Worm (Caenorhabditis elegans) whole organism, L4 larva: Measurements from ENCODE around the gene lmd-5.
A peak's percentile ranks its signal among the peaks of the same experiment; 100 is the strongest.

Experiments used
- arid-1 ChIP-seq: fragments of 200-800 bp; sonication (Bioruptor generic); conservative IDR thresholded peaks from 2 replicates; pipeline ENCODE4 v1.3.6; 2022; ENCODE audit warnings: missing genetic modification reagents, missing genetic modification characterization, missing compliant biosample characterization
- fkh-10 ChIP-seq: fragments of 150-350 bp; optimal IDR thresholded peaks from 2 replicates; lab custom pipeline; 2014; ENCODE audit warnings: missing biosample characterization, missing genetic modification reagents, missing genetic modification characterization
- lsy-2 ChIP-seq, 2 experiments: fragments of 150-350 bp in 1 of 2; sonication (generic microtip) in 1 of 2; optimal IDR thresholded peaks; 2 replicates each; lab custom pipeline; 2014 to 2017; ENCODE audit warnings: missing biosample characterization in 2 of 2, missing genetic modification characterization in 2 of 2

DNA sequence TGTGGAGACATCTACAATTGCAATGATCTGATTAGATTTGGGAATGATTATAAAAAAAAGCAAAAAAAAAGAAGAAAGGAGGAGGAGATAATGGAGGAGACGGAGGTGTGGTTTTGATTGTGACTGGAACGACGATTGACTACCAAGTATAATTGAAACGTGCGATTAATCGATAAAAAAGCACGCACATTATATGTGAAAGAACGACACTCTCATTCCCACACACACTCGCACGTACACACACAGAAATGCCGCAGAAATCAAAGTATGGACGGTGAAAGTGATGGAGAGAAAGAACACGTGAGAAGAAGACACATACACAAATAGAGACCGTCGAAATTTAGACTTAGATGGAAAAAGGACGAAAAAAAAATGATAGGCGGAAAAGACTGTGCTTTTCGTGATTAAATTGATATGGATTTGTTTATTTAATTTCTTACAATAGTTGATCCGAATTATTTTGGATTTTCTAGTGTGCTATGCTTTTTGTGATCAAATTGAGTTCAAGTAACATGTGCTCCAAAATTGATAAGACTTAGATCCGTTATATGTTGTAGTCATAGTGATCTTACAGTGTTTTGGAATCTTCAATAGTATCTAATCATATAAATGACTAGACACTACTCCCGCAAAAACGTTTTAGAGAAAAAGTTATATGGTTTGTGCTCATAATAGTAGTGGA is 29.6 kb upstream of the lmd-5 start, which contains the start of gene nhr-135:
- TF ChIP-seq lsy-2 (tag; optimal IDR thresholded peaks at IDR 0.05; lab: Kevin White, UChicago) (peak in 1 of 2 experiments; percentile 46), arid-1 (GFP tag; lab: Robert Waterston, UW) (no peak), fkh-10 (GFP tag; lab: Kevin White, UChicago) (no peak)
